Worm (Caenorhabditis elegans): ENCODE data around the gene C18H7.1.

- TF ChIP-seq nhr-27 (tag; optimal IDR thresholded peaks at IDR 0.05) (no peak), ama-1 (optimal IDR thresholded peaks at IDR 0.05) (no peak), ama-1 (GFP tag; optimal IDR thresholded peaks at IDR 0.05) (no peak), F22D6.2 (tag; optimal IDR thresholded peaks at IDR 0.05) (no peak), sptf-2 (GFP tag; optimal IDR thresholded peaks at IDR 0.05) (no peak)
These were observed 43.3 kb downstream of the C18H7.1 start for ce11 chrIV:658497-659177.

Data from whole organism, young adult.